Worm (Caenorhabditis elegans): ENCODE data around the gene gskl-1.
"Not testable (repeated sequence)": the region's sequence is repeated elsewhere in the genome, so short reads cannot be mapped to it uniquely, and the experiment has no call there.

DNA sequence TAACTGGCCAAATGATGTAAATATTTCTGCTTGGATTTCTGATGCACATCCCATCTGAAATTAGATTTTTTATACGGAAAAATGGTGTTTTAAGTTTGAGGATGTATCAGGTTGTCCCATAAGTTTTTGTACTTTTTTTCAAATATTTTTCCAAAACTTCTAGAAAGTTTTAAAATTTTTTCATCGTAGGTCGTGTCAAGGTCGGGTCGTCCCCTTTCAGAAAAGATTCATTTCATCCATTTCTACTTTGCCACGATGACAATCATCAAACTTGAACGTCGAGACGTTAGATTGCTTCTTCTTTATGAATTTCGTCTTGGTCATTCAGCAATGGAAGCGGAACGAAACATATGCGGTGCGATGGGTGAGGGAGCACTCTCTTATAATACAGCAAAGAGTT, 43.0 kb upstream of the gskl-1 start, which contains the start of gene sra-12:
- TF ChIP-seq med-1 (GFP tag; optimal IDR thresholded peaks at IDR 0.05; ENCODE audit: insufficient read depth); T22C8.4 (GFP tag; IDR thresholded peaks at IDR 0.05); flt-1 (GFP tag; IDR thresholded peaks at IDR 0.05); ztf-23 (GFP tag; IDR thresholded peaks at IDR 0.05); klf-2 (GFP tag; conservative IDR thresholded peaks at IDR 0.05); tab-1 (GFP tag; IDR thresholded peaks at IDR 0.05); ztf-29 (GFP tag; IDR thresholded peaks at IDR 0.05); cog-1 (tag; optimal IDR thresholded peaks at IDR 0.05); ref-1 (GFP tag; conservative IDR thresholded peaks at IDR 0.05): not testable (repeated sequence)

Data from whole organism, midembryonic.